Worm (Caenorhabditis elegans) whole organism, young adult: Measurements from ENCODE around the gene ilys-6.
A peak's percentile ranks its signal among the peaks of the same experiment; 100 is the strongest.

Experiments used
- B0336.3 ChIP-seq: fragments of 200-800 bp; sonication (Bioruptor generic); IDR thresholded peaks from 2 replicates; pipeline ENCODE4 v1.3.6; 2022; ENCODE audit warnings: missing genetic modification characterization, missing compliant biosample characterization
- F22D6.2 ChIP-seq: sonication (generic microtip); optimal IDR thresholded peaks from 2 replicates; lab custom pipeline; 2016; ENCODE audit warnings: mild to moderate bottlenecking, missing genetic modification characterization, missing compliant biosample characterization
- F23B12.7 ChIP-seq: sonication (generic microtip); optimal IDR thresholded peaks from 2 replicates; lab custom pipeline; 2017; ENCODE audit warnings: missing genetic modification characterization, mild to moderate bottlenecking, missing compliant biosample characterization, antibody characterized with exemption, moderate library complexity; ENCODE audit not compliant: insufficient read depth
- F33H1.4 ChIP-seq: fragments of 200-800 bp; sonication (Bioruptor generic); IDR thresholded peaks from 2 replicates; pipeline ENCODE4 v1.3.6; 2022; ENCODE audit warnings: missing genetic modification reagents, missing genetic modification characterization, missing compliant biosample characterization
- F57C9.4 ChIP-seq: sonication (generic microtip); optimal IDR thresholded peaks from 2 replicates; lab custom pipeline; 2017; ENCODE audit warnings: mild to moderate bottlenecking, missing genetic modification characterization, missing compliant biosample characterization
- Y53G8AR.9 ChIP-seq: fragments of 200-800 bp; sonication (Bioruptor generic); conservative IDR thresholded peaks from 2 replicates; pipeline ENCODE4 v1.3.6; 2022; ENCODE audit warnings: missing genetic modification reagents, missing genetic modification characterization, missing compliant biosample characterization
- Y56A3A.18 ChIP-seq: fragments of 200-800 bp; sonication (Bioruptor generic); IDR thresholded peaks from 2 replicates; pipeline ENCODE4 v1.3.6; 2022; ENCODE audit warnings: missing genetic modification reagents, missing genetic modification characterization, missing compliant biosample characterization
- Y95B8A.8 ChIP-seq: fragments of 200-800 bp; sonication (Bioruptor generic); IDR thresholded peaks from 2 replicates; pipeline ENCODE4 v1.3.6; 2022; ENCODE audit warnings: missing genetic modification reagents, missing genetic modification characterization, missing compliant biosample characterization
- ama-1 ChIP-seq, 3 experiments: fragments of 150-350 bp in 1 of 3; sonication (generic microtip) in 2 of 3; optimal IDR thresholded peaks; 2 replicates each; lab custom pipeline; 2014 to 2018; ENCODE audit warnings: missing biosample characterization in 2 of 3, missing genetic modification characterization in 2 of 3, missing genetic modification reagents in 2 of 3
- athp-1 ChIP-seq: sonication (generic microtip); optimal IDR thresholded peaks from 2 replicates; lab custom pipeline; 2017; ENCODE audit warnings: mild to moderate bottlenecking, missing genetic modification characterization, missing compliant biosample characterization
- attf-6 ChIP-seq: fragments of 200-800 bp; sonication (Bioruptor generic); IDR thresholded peaks from 2 replicates; pipeline ENCODE4 v1.3.6; 2022; ENCODE audit warnings: missing genetic modification reagents, missing genetic modification characterization, missing compliant biosample characterization
- cebp-1 ChIP-seq, 2 experiments: fragments of 200-800 bp in 1 of 2; sonication (Bioruptor generic) in 1 of 2; sonication (generic microtip) in 1 of 2; IDR thresholded peaks in 1 of 2; optimal IDR thresholded peaks in 1 of 2; 2 replicates each; pipeline versions ENCODE4 v1.3.6 to Lab custom; 2017 to 2022; ENCODE audit warnings: missing compliant biosample characterization in 2 of 2, missing genetic modification characterization in 2 of 2, mild to moderate bottlenecking in 1 of 2, missing genetic modification reagents in 1 of 2, moderate library complexity in 1 of 2
- efl-1 ChIP-seq: fragments of 150-350 bp; optimal IDR thresholded peaks from 2 replicates; lab custom pipeline; 2014; ENCODE audit warnings: missing biosample characterization, missing genetic modification reagents, missing genetic modification characterization
- ekl-4 ChIP-seq: fragments of 200-800 bp; sonication (Bioruptor generic); IDR thresholded peaks from 2 replicates; pipeline ENCODE4 v1.3.6; 2022; ENCODE audit warnings: missing genetic modification reagents, missing genetic modification characterization, missing compliant biosample characterization
- ets-4 ChIP-seq: fragments of 200-800 bp; sonication (Bioruptor generic); optimal IDR thresholded peaks from 2 replicates; lab custom pipeline; 2018; ENCODE audit warnings: mild to moderate bottlenecking, missing genetic modification characterization, missing compliant biosample characterization
- fkh-3 ChIP-seq: sonication (generic microtip); optimal IDR thresholded peaks from 2 replicates; lab custom pipeline; 2016; ENCODE audit warnings: mild to moderate bottlenecking, missing genetic modification characterization, missing compliant biosample characterization
- gei-17 ChIP-seq: fragments of 200-800 bp; sonication (Bioruptor generic); optimal IDR thresholded peaks from 2 replicates; lab custom pipeline; 2018; ENCODE audit warnings: mild to moderate bottlenecking, missing genetic modification characterization, missing compliant biosample characterization
- lir-1 ChIP-seq: fragments of 200-800 bp; sonication (Bioruptor generic); conservative IDR thresholded peaks from 2 replicates; pipeline ENCODE4 v1.3.6; 2022; ENCODE audit warnings: missing genetic modification reagents, missing genetic modification characterization, missing compliant biosample characterization
- lsl-1 ChIP-seq: fragments of 200-800 bp; sonication (Bioruptor generic); optimal IDR thresholded peaks from 2 replicates; lab custom pipeline; 2018; ENCODE audit warnings: mild to moderate bottlenecking, missing genetic modification characterization, moderate library complexity, missing compliant biosample characterization
- lsy-27 ChIP-seq: sonication (generic microtip); optimal IDR thresholded peaks from 2 replicates; lab custom pipeline; 2017; ENCODE audit warnings: missing genetic modification characterization, mild to moderate bottlenecking, missing compliant biosample characterization, antibody characterized with exemption, missing genotype, borderline replicate concordance; ENCODE audit not compliant: insufficient read depth
- madf-3 ChIP-seq: fragments of 200-800 bp; sonication (Bioruptor generic); IDR thresholded peaks from 2 replicates; pipeline ENCODE4 v1.3.6; 2022; ENCODE audit warnings: missing genetic modification reagents, missing genetic modification characterization, missing compliant biosample characterization
- madf-6 ChIP-seq: fragments of 200-800 bp; sonication (Bioruptor generic); IDR thresholded peaks from 2 replicates; pipeline ENCODE4 v1.3.6; 2022; ENCODE audit warnings: missing genetic modification reagents, missing genetic modification characterization, missing compliant biosample characterization
- madf-8 ChIP-seq: fragments of 200-800 bp; sonication (Bioruptor generic); conservative IDR thresholded peaks from 2 replicates; pipeline ENCODE4 v1.3.6; 2022; ENCODE audit warnings: missing genetic modification reagents, missing genetic modification characterization, missing compliant biosample characterization
- mcd-1 ChIP-seq: fragments of 200-800 bp; sonication (Bioruptor generic); IDR thresholded peaks from 2 replicates; pipeline ENCODE4 v1.3.6; 2022; ENCODE audit warnings: missing genetic modification reagents, missing genetic modification characterization, missing compliant biosample characterization
- mes-4 ChIP-seq: sonication (generic microtip); optimal IDR thresholded peaks from 2 replicates; lab custom pipeline; 2016; ENCODE audit warnings: missing genotype, missing genetic modification characterization, missing compliant biosample characterization
- nfyb-1 ChIP-seq: fragments of 200-800 bp; sonication (Bioruptor generic); IDR thresholded peaks from 2 replicates; pipeline ENCODE4 v1.3.6; 2022; ENCODE audit warnings: missing genetic modification reagents, missing genetic modification characterization, missing compliant biosample characterization
- nhr-80 ChIP-seq: sonication (generic microtip); optimal IDR thresholded peaks from 2 replicates; lab custom pipeline; 2016; ENCODE audit warnings: missing genetic modification characterization, missing compliant biosample characterization
- pbrm-1 ChIP-seq: fragments of 200-800 bp; sonication (Bioruptor generic); IDR thresholded peaks from 2 replicates; pipeline ENCODE4 v1.3.6; 2022; ENCODE audit warnings: missing genetic modification reagents, missing genetic modification characterization, missing compliant biosample characterization
- sdz-38 ChIP-seq: sonication (generic microtip); optimal IDR thresholded peaks from 2 replicates; lab custom pipeline; 2016; ENCODE audit warnings: missing genotype, missing genetic modification characterization, missing compliant biosample characterization
- snpc-3.4 ChIP-seq: sonication (generic microtip); optimal IDR thresholded peaks from 2 replicates; lab custom pipeline; 2017; ENCODE audit warnings: missing genetic modification characterization, mild to moderate bottlenecking, missing compliant biosample characterization, antibody characterized with exemption, moderate library complexity, missing genotype, missing genetic modification reagents
- snpc-4 ChIP-seq, 5 experiments: fragments of 150-350 bp in 1 of 5; sonication (generic microtip) in 4 of 5; optimal IDR thresholded peaks; 2 replicates each; lab custom pipeline; 2014 to 2018; ENCODE audit warnings: missing genetic modification characterization in 5 of 5, missing biosample characterization in 3 of 5, antibody characterized with exemption in 2 of 5, mild to moderate bottlenecking in 2 of 5, missing compliant biosample characterization in 2 of 5, missing genotype in 2 of 5, moderate library complexity in 2 of 5, missing genetic modification reagents in 1 of 5
- unc-130 ChIP-seq: sonication (generic microtip); optimal IDR thresholded peaks from 2 replicates; lab custom pipeline; 2016; ENCODE audit warnings: missing genetic modification reagents, missing genetic modification characterization, missing compliant biosample characterization
- unc-62 ChIP-seq: fragments of 150-350 bp; optimal IDR thresholded peaks from 2 replicates; lab custom pipeline; 2014; ENCODE audit warnings: missing biosample characterization, missing genetic modification reagents, missing genetic modification characterization
- zfh-2 ChIP-seq: fragments of 200-800 bp; sonication (Bioruptor generic); conservative IDR thresholded peaks from 2 replicates; pipeline ENCODE4 v1.3.6; 2022; ENCODE audit warnings: missing genetic modification reagents, missing genetic modification characterization, missing compliant biosample characterization
- ztf-18 ChIP-seq: sonication (generic microtip); optimal IDR thresholded peaks from 2 replicates; lab custom pipeline; 2016; ENCODE audit warnings: missing genotype, mild to moderate bottlenecking, missing genetic modification characterization, missing compliant biosample characterization

ilys-6 gene

DNA sequence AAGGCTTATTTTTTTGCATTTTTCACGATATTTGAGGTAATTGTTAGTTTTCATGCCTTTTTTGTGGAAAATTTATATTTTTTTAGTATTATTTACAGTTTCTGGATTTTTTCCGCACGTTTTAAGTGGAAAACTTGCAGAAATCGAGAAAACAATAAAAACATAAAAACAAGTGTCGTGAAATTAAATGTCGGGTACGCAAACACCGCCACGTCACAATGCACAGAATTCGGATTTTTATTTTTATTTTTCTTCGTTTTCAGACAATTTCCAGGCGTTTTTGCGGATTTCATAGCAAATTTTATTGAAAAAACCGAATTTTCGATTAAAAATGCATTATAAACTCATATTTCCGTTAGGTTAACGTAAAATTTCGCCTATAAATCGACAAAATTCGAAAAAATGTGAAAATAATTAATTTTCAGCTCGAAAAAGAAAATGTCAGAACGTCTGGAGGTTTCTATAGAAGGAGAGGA lies 22.4 kb upstream of the ilys-6 start, which contains the start of gene C35B1.2:
Gene C35B1.2 (plus strand): TSS at position 426 of the 476 bp plus-strand sequence.
- TF ChIP-seq mcd-1 (GFP tag; lab: Robert Waterston, UW) (0 out of 2 replicates have a peak, but pooled peaks have one; percentile 9), lsl-1 (GFP tag; lab: Kevin White, UChicago) (peak; percentile 5), F33H1.4 (GFP tag; lab: Robert Waterston, UW) (0 out of 2 replicates have a peak, but pooled peaks have one; percentile 13), ekl-4 (GFP tag; lab: Robert Waterston, UW) (no peak), efl-1 (GFP tag; lab: Kevin White, UChicago) (peak; percentile 21), snpc-4 (GFP tag; optimal IDR thresholded peaks at IDR 0.05; lab: Kevin White, UChicago) (no peak), snpc-4 (tag; optimal IDR thresholded peaks at IDR 0.05; lab: Kevin White, UChicago) (peak in 1 of 4 experiments; percentile 9), athp-1 (peak; percentile 93), zfh-2 (GFP tag; lab: Robert Waterston, UW) (no peak), F23B12.7 (tag; lab: Kevin White, UChicago) (peak; percentile 1), nfyb-1 (GFP tag; lab: Robert Waterston, UW) (no peak)

DNA sequence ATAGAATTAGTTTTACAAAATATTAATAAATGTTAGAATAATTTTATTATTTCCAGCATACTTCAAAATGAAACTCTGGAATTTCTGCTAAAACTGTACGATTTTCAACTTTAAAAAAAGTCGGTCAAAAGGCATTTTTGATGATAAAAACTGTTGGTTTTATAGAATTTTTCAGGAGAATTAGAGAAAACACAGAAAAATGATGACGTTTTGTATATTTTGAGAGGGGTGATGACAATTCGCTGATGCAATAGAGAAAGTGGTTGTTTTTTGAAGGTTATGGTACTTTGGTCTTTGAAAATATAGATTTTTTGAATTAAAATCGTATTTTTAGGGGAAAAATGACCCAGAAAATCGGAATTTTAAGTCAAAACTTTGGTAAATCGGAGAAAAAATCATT lies 21.5 kb upstream of the ilys-6 start:
- TF ChIP-seq nhr-80 (tag; lab: Kevin White, UChicago) (peak; percentile 38), F23B12.7 (tag; lab: Kevin White, UChicago) (peak; percentile 60), cebp-1 (GFP tag; IDR thresholded peaks at IDR 0.05; lab: Robert Waterston, UW) (no peak), cebp-1 (tag; optimal IDR thresholded peaks at IDR 0.05; lab: Kevin White, UChicago) (peak; percentile 10), mes-4 (tag; lab: Kevin White, UChicago) (no peak), Y56A3A.18 (GFP tag; lab: Robert Waterston, UW) (no peak)
- TF ChIP-seq, all 124 proteins: peak for 3

DNA sequence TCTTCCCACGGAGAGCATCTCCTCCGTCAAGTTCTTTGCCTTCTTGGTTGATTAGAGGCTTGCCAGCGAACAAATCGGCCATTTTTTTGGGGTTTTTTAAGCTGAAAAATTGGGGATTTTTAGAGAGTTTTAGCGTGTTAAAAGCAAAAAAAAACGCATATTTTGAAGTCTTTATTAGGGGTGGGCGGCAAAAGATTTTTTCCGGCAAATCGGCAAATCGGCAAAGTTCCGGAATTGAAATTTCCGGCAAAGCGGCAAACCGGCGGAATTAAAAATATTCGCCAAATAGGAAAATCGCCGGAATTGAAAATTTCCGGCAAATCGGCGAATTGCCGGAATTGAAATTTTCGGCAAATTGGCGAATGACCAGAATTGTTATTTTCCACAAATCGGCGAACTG lies 20.6 kb upstream of the ilys-6 start, which contains the start of gene C35B1.5:
Gene C35B1.5 (minus strand): TSS at position 101 of the 400 bp plus-strand sequence.
- TF ChIP-seq unc-62 (GFP tag; lab: Kevin White, UChicago) (no peak), cebp-1 (GFP tag; IDR thresholded peaks at IDR 0.05; lab: Robert Waterston, UW) (no peak), cebp-1 (tag; optimal IDR thresholded peaks at IDR 0.05; lab: Kevin White, UChicago) (no peak), ets-4 (no peak), gei-17 (no peak), fkh-3 (tag; lab: Kevin White, UChicago) (no peak), madf-3 (GFP tag; lab: Robert Waterston, UW) (no peak), attf-6 (no peak), madf-8 (no peak), ztf-18 (tag; lab: Kevin White, UChicago) (no peak), F22D6.2 (no peak), ama-1 (optimal IDR thresholded peaks at IDR 0.05; lab: Kevin White, UChicago) (no peak), ama-1 (GFP tag; optimal IDR thresholded peaks at IDR 0.05; lab: Kevin White, UChicago) (no peak), Y95B8A.8 (GFP tag; lab: Robert Waterston, UW) (no peak), lir-1 (no peak)
- TF ChIP-seq, all 124 proteins: peak for 0

DNA sequence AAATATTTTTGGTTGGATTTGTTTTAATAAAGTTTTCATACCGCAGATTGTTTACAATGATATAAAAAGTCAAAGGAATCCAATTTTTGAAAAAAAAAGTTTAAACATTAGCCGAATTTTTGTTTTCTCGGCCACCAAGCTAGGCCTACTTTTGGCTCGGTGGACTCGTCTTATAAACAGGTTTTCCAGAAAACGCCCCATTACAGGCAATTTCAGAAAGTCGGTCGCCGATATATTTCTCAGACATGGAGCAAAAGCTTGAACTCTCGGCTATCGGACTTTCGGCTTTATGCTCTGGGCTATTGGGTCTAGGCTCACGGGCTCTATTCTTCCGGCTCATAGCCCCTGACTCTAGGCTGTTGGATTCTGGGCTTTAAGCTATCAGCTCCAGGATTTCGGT lies 19.6 kb upstream of the ilys-6 start:
- TF ChIP-seq lsy-27 (no peak), madf-3 (GFP tag; lab: Robert Waterston, UW) (no peak), Y53G8AR.9 (GFP tag; lab: Robert Waterston, UW) (0 out of 2 replicates have a peak, but pooled peaks have one; percentile 36), sdz-38 (tag; lab: Kevin White, UChicago) (no peak), unc-130 (no peak), F57C9.4 (tag; lab: Kevin White, UChicago) (no peak), snpc-3.4 (tag; lab: Kevin White, UChicago) (peak; percentile 33), pbrm-1 (GFP tag; lab: Robert Waterston, UW) (no peak), madf-6 (GFP tag; lab: Robert Waterston, UW) (no peak), ztf-18 (tag; lab: Kevin White, UChicago) (no peak), B0336.3 (peak; percentile 82)
- TF ChIP-seq, all 124 proteins: peak for 3
